Worm (Caenorhabditis elegans) whole organism, L3 larva: ENCODE results near the gene K12B6.11.

Experiments used
- R02D3.7 ChIP-seq: fragments of 150-350 bp; optimal IDR thresholded peaks from 2 replicates; lab custom pipeline; 2014; ENCODE audit warnings: missing biosample characterization, missing genetic modification characterization
- ZK546.5 ChIP-seq: sonication (generic microtip); optimal IDR thresholded peaks from 2 replicates; lab custom pipeline; 2017; ENCODE audit warnings: missing biosample characterization, missing genetic modification characterization
- aly-2 ChIP-seq: fragments of 150-350 bp; optimal IDR thresholded peaks from 2 replicates; lab custom pipeline; 2014; ENCODE audit warnings: missing biosample characterization, missing genetic modification characterization
- ama-1 ChIP-seq: fragments of 150-350 bp; optimal IDR thresholded peaks from 2 replicates; lab custom pipeline; 2018
- ceh-16 ChIP-seq: sonication (generic microtip); optimal IDR thresholded peaks from 2 replicates; lab custom pipeline; 2017; ENCODE audit warnings: missing biosample characterization, missing genetic modification characterization
- ceh-28 ChIP-seq: fragments of 150-350 bp; optimal IDR thresholded peaks from 2 replicates; lab custom pipeline; 2014; ENCODE audit warnings: missing biosample characterization, missing genetic modification reagents, missing genetic modification characterization
- ceh-82 ChIP-seq: fragments of 150-350 bp; optimal IDR thresholded peaks from 2 replicates; lab custom pipeline; 2014; ENCODE audit warnings: missing biosample characterization, missing genetic modification characterization
- ceh-9 ChIP-seq: sonication (generic microtip); optimal IDR thresholded peaks from 2 replicates; lab custom pipeline; 2018; ENCODE audit warnings: missing biosample characterization, missing genetic modification characterization
- daf-12 ChIP-seq: fragments of 150-350 bp; optimal IDR thresholded peaks from 2 replicates; lab custom pipeline; 2014; ENCODE audit warnings: missing biosample characterization, missing genetic modification reagents, missing genetic modification characterization
- egl-27 ChIP-seq: sonication (generic microtip); optimal IDR thresholded peaks from 4 replicates; lab custom pipeline; 2017; ENCODE audit warnings: missing biosample characterization, missing genetic modification reagents, missing genetic modification characterization
- egl-5 ChIP-seq: fragments of 150-350 bp; optimal IDR thresholded peaks from 2 replicates; lab custom pipeline; 2017; ENCODE audit warnings: missing biosample characterization, missing genetic modification reagents, missing genetic modification characterization, inconsistent platforms
- elt-1 ChIP-seq: fragments of 150-350 bp; optimal IDR thresholded peaks from 2 replicates; lab custom pipeline; 2014; ENCODE audit warnings: missing biosample characterization, missing genetic modification characterization
- elt-2 ChIP-seq: sonication (generic microtip); optimal IDR thresholded peaks from 2 replicates; lab custom pipeline; 2016; ENCODE audit warnings: missing genetic modification reagents, mild to moderate bottlenecking, missing genetic modification characterization, missing compliant biosample characterization
- elt-3 ChIP-seq, 3 experiments: fragments of 150-350 bp in 1 of 3; sonication (generic microtip) in 2 of 3; optimal IDR thresholded peaks; 2 replicates in 2 of 3; 4 replicates in 1 of 3; lab custom pipeline; 2014 to 2017; ENCODE audit warnings: missing biosample characterization in 3 of 3, missing genetic modification characterization in 3 of 3
- eor-1 ChIP-seq, 2 experiments: fragments of 150-350 bp; optimal IDR thresholded peaks; 2 replicates each; lab custom pipeline; 2014 to 2018; ENCODE audit warnings: missing biosample characterization in 2 of 2, missing genetic modification characterization in 2 of 2
- fkh-10 ChIP-seq: sonication (generic microtip); optimal IDR thresholded peaks from 2 replicates; lab custom pipeline; 2017; ENCODE audit warnings: missing biosample characterization, missing genetic modification reagents, missing genetic modification characterization
- fkh-2 ChIP-seq: fragments of 150-350 bp; optimal IDR thresholded peaks from 2 replicates; lab custom pipeline; 2014; ENCODE audit warnings: missing biosample characterization, missing genetic modification reagents, missing genetic modification characterization
- fos-1 ChIP-seq: fragments of 150-350 bp; optimal IDR thresholded peaks from 2 replicates; lab custom pipeline; 2014; ENCODE audit warnings: missing biosample characterization, missing genetic modification characterization
- hmg-11 ChIP-seq: sonication (generic microtip); optimal IDR thresholded peaks from 2 replicates; lab custom pipeline; 2016; ENCODE audit warnings: missing genetic modification characterization, missing compliant biosample characterization
- jun-1 ChIP-seq: fragments of 150-350 bp; optimal IDR thresholded peaks from 2 replicates; lab custom pipeline; 2014; ENCODE audit warnings: missing biosample characterization, missing genetic modification reagents, missing genetic modification characterization
- lin-15B ChIP-seq: fragments of 150-350 bp; optimal IDR thresholded peaks from 2 replicates; lab custom pipeline; 2014; ENCODE audit warnings: missing biosample characterization, missing genetic modification characterization
- lin-39 ChIP-seq: fragments of 150-350 bp; optimal IDR thresholded peaks from 2 replicates; lab custom pipeline; 2018; ENCODE audit warnings: missing biosample characterization, missing genetic modification reagents, missing genetic modification characterization
- lsy-12 ChIP-seq: sonication (generic microtip); optimal IDR thresholded peaks from 2 replicates; lab custom pipeline; 2016; ENCODE audit warnings: mild to moderate bottlenecking, missing genetic modification characterization, missing compliant biosample characterization
- mdl-1 ChIP-seq: fragments of 150-350 bp; optimal IDR thresholded peaks from 2 replicates; lab custom pipeline; 2014; ENCODE audit warnings: missing biosample characterization, missing genetic modification characterization
- mml-1 ChIP-seq: fragments of 150-350 bp; sonication (generic microtip); optimal IDR thresholded peaks from 3 replicates; lab custom pipeline; 2014; ENCODE audit warnings: missing biosample characterization, missing genetic modification characterization
- nfya-1 ChIP-seq: sonication (generic microtip); optimal IDR thresholded peaks from 2 replicates; lab custom pipeline; 2017; ENCODE audit warnings: missing genetic modification characterization, mild to moderate bottlenecking, missing compliant biosample characterization, antibody characterized with exemption, moderate library complexity; ENCODE audit not compliant: insufficient read depth
- nhr-11 ChIP-seq: fragments of 150-350 bp; optimal IDR thresholded peaks from 2 replicates; lab custom pipeline; 2014; ENCODE audit warnings: missing biosample characterization, missing genetic modification characterization
- nhr-12 ChIP-seq: fragments of 150-350 bp; optimal IDR thresholded peaks from 2 replicates; lab custom pipeline; 2014; ENCODE audit warnings: missing biosample characterization, missing genetic modification characterization
- nhr-23 ChIP-seq: fragments of 150-350 bp; optimal IDR thresholded peaks from 2 replicates; lab custom pipeline; 2014; ENCODE audit warnings: missing biosample characterization, missing genetic modification reagents, missing genetic modification characterization
- nhr-237 ChIP-seq: fragments of 150-350 bp; optimal IDR thresholded peaks from 2 replicates; lab custom pipeline; 2014; ENCODE audit warnings: missing biosample characterization, missing genetic modification characterization
- nhr-25 ChIP-seq: sonication (generic microtip); optimal IDR thresholded peaks from 2 replicates; lab custom pipeline; 2017; ENCODE audit warnings: missing biosample characterization, missing genetic modification characterization
- nhr-28 ChIP-seq: fragments of 150-350 bp; optimal IDR thresholded peaks from 2 replicates; lab custom pipeline; 2014; ENCODE audit warnings: missing biosample characterization, missing genetic modification characterization
- nhr-43 ChIP-seq: sonication (generic microtip); optimal IDR thresholded peaks from 2 replicates; lab custom pipeline; 2016; ENCODE audit warnings: mild to moderate bottlenecking, missing genetic modification characterization, missing compliant biosample characterization; ENCODE audit not compliant: poor library complexity, severe bottlenecking
- nhr-67 ChIP-seq: fragments of 150-350 bp; optimal IDR thresholded peaks from 2 replicates; lab custom pipeline; 2014; ENCODE audit warnings: missing biosample characterization, missing genetic modification characterization
- nhr-76 ChIP-seq: fragments of 150-350 bp; sonication (generic microtip); optimal IDR thresholded peaks from 5 replicates; lab custom pipeline; 2014; ENCODE audit warnings: missing biosample characterization, missing genetic modification characterization
- nhr-77 ChIP-seq: fragments of 150-350 bp; optimal IDR thresholded peaks from 2 replicates; lab custom pipeline; 2014; ENCODE audit warnings: missing biosample characterization, missing genetic modification characterization
- pha-4 ChIP-seq: fragments of 150-350 bp; optimal IDR thresholded peaks from 2 replicates; lab custom pipeline; 2014; ENCODE audit warnings: missing biosample characterization, missing genetic modification reagents, missing genetic modification characterization
- pqm-1 ChIP-seq: fragments of 150-350 bp; optimal IDR thresholded peaks from 2 replicates; lab custom pipeline; 2017; ENCODE audit warnings: missing biosample characterization, missing genetic modification characterization, inconsistent platforms
- sea-2 ChIP-seq: fragments of 150-350 bp; sonication (generic microtip); optimal IDR thresholded peaks from 4 replicates; lab custom pipeline; 2014; ENCODE audit warnings: missing biosample characterization, missing genetic modification reagents, missing genetic modification characterization
- skn-1 ChIP-seq: fragments of 150-350 bp; optimal IDR thresholded peaks from 2 replicates; lab custom pipeline; 2014; ENCODE audit warnings: missing biosample characterization, missing genetic modification characterization
- snpc-4 ChIP-seq: fragments of 150-350 bp; optimal IDR thresholded peaks from 2 replicates; lab custom pipeline; 2014; ENCODE audit warnings: missing biosample characterization, missing genetic modification characterization
- tbx-2 ChIP-seq: sonication (generic microtip); optimal IDR thresholded peaks from 2 replicates; lab custom pipeline; 2016; ENCODE audit warnings: mild to moderate bottlenecking, missing genetic modification characterization, missing compliant biosample characterization
- unc-39 ChIP-seq: sonication (generic microtip); optimal IDR thresholded peaks from 4 replicates; lab custom pipeline; 2017; ENCODE audit warnings: missing biosample characterization, missing genetic modification characterization
- unc-62 ChIP-seq: fragments of 150-350 bp; sonication (generic microtip); optimal IDR thresholded peaks from 4 replicates; lab custom pipeline; 2014; ENCODE audit warnings: missing biosample characterization, missing genetic modification reagents, missing genetic modification characterization
- zag-1 ChIP-seq: fragments of 150-350 bp; optimal IDR thresholded peaks from 2 replicates; lab custom pipeline; 2014; ENCODE audit warnings: missing biosample characterization, missing genetic modification characterization
- ztf-11 ChIP-seq: fragments of 150-350 bp; optimal IDR thresholded peaks from 2 replicates; lab custom pipeline; 2014; ENCODE audit warnings: missing biosample characterization, missing genetic modification characterization
- ztf-4 ChIP-seq: fragments of 150-350 bp; optimal IDR thresholded peaks from 2 replicates; lab custom pipeline; 2014; ENCODE audit warnings: missing biosample characterization, missing genetic modification characterization

K12B6.11 gene

ce11 chrV:6259139-6259538 lies 29.6 kb upstream of the K12B6.11 start, which contains the start of gene K08B12.1:
K08B12.1 (plus strand) TSS chrV:6259367.
- TF ChIP-seq nhr-23 (tag; lab: Kevin White, UChicago): peak; percentile 68
- no peak for TF ChIP-seq nhr-237 (tag; lab: Kevin White, UChicago)
- TF ChIP-seq zag-1 (tag; lab: Kevin White, UChicago): no peak
- no peak for TF ChIP-seq lin-15B (tag; lab: Kevin White, UChicago)
- no peak for TF ChIP-seq nhr-28 (tag; lab: Kevin White, UChicago)
- TF ChIP-seq, all 47 proteins: peak for 1

- peak; percentile 46 for TF ChIP-seq daf-12
- no peak for TF ChIP-seq elt-3 (tag; optimal IDR thresholded peaks at IDR 0.05; lab: Kevin White, UChicago)
- no peak for TF ChIP-seq ceh-16 (tag; lab: Kevin White, UChicago)
- peak; percentile 86 for TF ChIP-seq lin-15B (tag; lab: Kevin White, UChicago)
- no peak for TF ChIP-seq fkh-2
- TF ChIP-seq R02D3.7 (tag; lab: Kevin White, UChicago): peak; percentile 70
- no peak for TF ChIP-seq nhr-76 (tag; lab: Kevin White, UChicago)
- peak; percentile 86 for TF ChIP-seq nhr-11 (tag; lab: Kevin White, UChicago)
- peak; percentile 59 for TF ChIP-seq skn-1 (tag; lab: Kevin White, UChicago)
- peak; percentile 78 for TF ChIP-seq zag-1 (tag; lab: Kevin White, UChicago)
- no peak for TF ChIP-seq aly-2 (tag; lab: Kevin White, UChicago)
- peak; percentile 84 for TF ChIP-seq lsy-12
- peak; percentile 57 for TF ChIP-seq elt-2 (tag; lab: Kevin White, UChicago)
- TF ChIP-seq nfya-1 (tag; lab: Kevin White, UChicago): peak; percentile 91
- peak; percentile 87 for TF ChIP-seq fkh-10 (GFP tag; lab: Kevin White, UChicago)
- peak; percentile 93 for TF ChIP-seq tbx-2 (tag; lab: Kevin White, UChicago)
- no peak for TF ChIP-seq nhr-28 (tag; lab: Kevin White, UChicago)
- no peak for TF ChIP-seq nhr-12 (tag; lab: Kevin White, UChicago)
- no peak for TF ChIP-seq ztf-11 (tag; lab: Kevin White, UChicago)
- peak; percentile 68 for TF ChIP-seq elt-1
- no peak for TF ChIP-seq pqm-1
- TF ChIP-seq ZK546.5: peak; percentile 34
- peak; percentile 57 for TF ChIP-seq egl-27 (tag; lab: Kevin White, UChicago)
- TF ChIP-seq hmg-11 (tag; lab: Kevin White, UChicago): peak; percentile 92
- peak; percentile 87 for TF ChIP-seq egl-5 (tag; lab: Kevin White, UChicago)
- TF ChIP-seq sea-2 (GFP tag; lab: Kevin White, UChicago): no peak
- peak; percentile 97 for TF ChIP-seq nhr-25
- no peak for TF ChIP-seq eor-1 (tag; optimal IDR thresholded peaks at IDR 0.05; lab: Kevin White, UChicago)
- TF ChIP-seq ceh-82 (tag; lab: Kevin White, UChicago): peak; percentile 50
- no peak for TF ChIP-seq nhr-237 (tag; lab: Kevin White, UChicago)
- TF ChIP-seq ceh-9 (tag; lab: Kevin White, UChicago): no peak
- peak; percentile 95 for TF ChIP-seq nhr-23 (tag; lab: Kevin White, UChicago)
- peak; percentile 86 for TF ChIP-seq jun-1 (tag; lab: Kevin White, UChicago)
- no peak for TF ChIP-seq mml-1 (tag; lab: Kevin White, UChicago)
- TF ChIP-seq ama-1 (lab: Kevin White, UChicago): no peak
- TF ChIP-seq nhr-77 (tag; lab: Kevin White, UChicago): no peak
- peak; percentile 98 for TF ChIP-seq lin-39
- TF ChIP-seq nhr-43 (tag; lab: Kevin White, UChicago): peak; percentile 82
- peak; percentile 86 for TF ChIP-seq snpc-4 (tag; lab: Kevin White, UChicago)
- peak; percentile 80 for TF ChIP-seq ceh-28
- no peak for TF ChIP-seq unc-39 (tag; lab: Kevin White, UChicago)
- TF ChIP-seq unc-62 (GFP tag; lab: Kevin White, UChicago): peak; percentile 74
- TF ChIP-seq mdl-1 (tag; lab: Kevin White, UChicago): no peak
- peak; percentile 74 for TF ChIP-seq pha-4 (tag; lab: Kevin White, UChicago)
- no peak for TF ChIP-seq fos-1 (tag; lab: Kevin White, UChicago)
- TF ChIP-seq nhr-67 (tag; lab: Kevin White, UChicago): no peak
- peak; percentile 82 for TF ChIP-seq ztf-4 (tag; lab: Kevin White, UChicago)
Measured at ce11 chrV:6267237-6267812, 21.4 kb upstream of the K12B6.11 start, which contains the start of gene mrck-1. mrck-1 (minus strand) TSS chrV:6267287.
